Worm (Caenorhabditis elegans) whole organism, mixed stage, embryonic: ENCODE measurements around the gene rbc-1.

Experiments used
- blmp-1 ChIP-seq: fragments of 150-350 bp; optimal IDR thresholded peaks from 2 replicates; lab custom pipeline; 2014; ENCODE audit warnings: missing biosample characterization, missing genetic modification characterization
- ceh-39 ChIP-seq: fragments of 150-350 bp; optimal IDR thresholded peaks from 2 replicates; lab custom pipeline; 2014; ENCODE audit warnings: missing biosample characterization, missing genetic modification characterization
- ces-1 ChIP-seq: fragments of 150-350 bp; optimal IDR thresholded peaks from 2 replicates; lab custom pipeline; 2014; ENCODE audit warnings: missing biosample characterization, missing genetic modification reagents, missing genetic modification characterization
- hlh-1 ChIP-seq: fragments of 150-350 bp; optimal IDR thresholded peaks from 2 replicates; lab custom pipeline; 2014; ENCODE audit warnings: missing biosample characterization, missing genetic modification reagents, missing genetic modification characterization
- lin-13 ChIP-seq: fragments of 150-350 bp; optimal IDR thresholded peaks from 2 replicates; lab custom pipeline; 2014; ENCODE audit warnings: missing biosample characterization, missing genetic modification characterization
- mab-5 ChIP-seq: fragments of 150-350 bp; optimal IDR thresholded peaks from 2 replicates; lab custom pipeline; 2014; ENCODE audit warnings: missing biosample characterization, missing genetic modification characterization
- mep-1 ChIP-seq: fragments of 150-350 bp; optimal IDR thresholded peaks from 2 replicates; lab custom pipeline; 2017; ENCODE audit warnings: missing biosample characterization, missing genetic modification reagents, missing genetic modification characterization, inconsistent platforms
- nhr-12 ChIP-seq: fragments of 150-350 bp; optimal IDR thresholded peaks from 2 replicates; lab custom pipeline; 2014; ENCODE audit warnings: missing biosample characterization, missing genetic modification characterization
- nhr-28 ChIP-seq: fragments of 150-350 bp; optimal IDR thresholded peaks from 2 replicates; lab custom pipeline; 2014; ENCODE audit warnings: missing biosample characterization, missing genetic modification characterization
- sem-2 ChIP-seq: fragments of 200-800 bp; sonication (Bioruptor generic); optimal IDR thresholded peaks from 2 replicates; lab custom pipeline; 2018; ENCODE audit warnings: mild to moderate bottlenecking, missing genetic modification characterization, missing compliant biosample characterization
- snpc-4 ChIP-seq: fragments of 150-350 bp; optimal IDR thresholded peaks from 2 replicates; lab custom pipeline; 2014; ENCODE audit warnings: missing biosample characterization, missing genetic modification characterization
- unc-62 ChIP-seq: fragments of 150-350 bp; optimal IDR thresholded peaks from 2 replicates; lab custom pipeline; 2014; ENCODE audit warnings: missing biosample characterization, missing genetic modification reagents, missing genetic modification characterization

DNA sequence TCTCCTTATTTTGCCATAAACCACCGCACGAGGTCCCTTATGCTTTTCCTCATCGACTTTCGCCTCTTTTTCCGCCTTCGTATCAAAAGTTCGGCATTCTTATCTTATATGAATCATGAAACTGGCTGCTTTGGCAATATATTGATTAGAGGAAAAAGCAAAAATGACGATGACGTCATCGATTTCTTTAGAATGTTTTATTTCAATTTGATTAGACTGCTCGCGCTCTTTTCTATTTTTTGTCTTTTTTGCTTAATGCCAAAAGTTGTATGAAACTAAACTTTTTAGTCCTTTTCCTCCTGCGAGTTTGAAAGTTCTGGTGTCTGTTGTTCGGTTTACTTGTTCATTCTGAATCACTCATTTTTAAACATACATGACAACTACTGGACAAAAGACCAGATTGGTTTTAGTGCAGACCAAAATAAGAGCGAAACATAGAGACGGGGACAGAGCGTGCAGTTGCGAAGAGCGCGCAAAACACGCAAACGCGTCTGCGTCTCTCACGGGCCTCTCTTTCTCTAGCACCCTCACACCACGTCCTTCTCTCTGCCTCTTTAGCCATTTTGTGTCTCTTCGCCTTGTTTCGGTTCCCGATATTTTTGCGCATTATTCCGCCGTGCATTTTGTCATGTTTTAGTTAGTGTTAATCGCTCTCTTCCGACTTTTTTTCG is 946 bp upstream of the rbc-1 start:
- TF ChIP-seq hlh-1 (tag; lab: Kevin White, UChicago) (peak; percentile 21), unc-62 (no peak), lin-13 (tag; lab: Kevin White, UChicago) (no peak), mab-5 (no peak), nhr-12 (tag; lab: Kevin White, UChicago) (no peak), snpc-4 (tag; lab: Kevin White, UChicago) (no peak), sem-2 (GFP tag; lab: Kevin White, UChicago) (no peak), nhr-28 (tag; lab: Kevin White, UChicago) (no peak), blmp-1 (tag; lab: Kevin White, UChicago) (no peak), ceh-39 (tag; lab: Kevin White, UChicago) (no peak), ces-1 (no peak), mep-1 (tag; lab: Kevin White, UChicago) (no peak)
